Worm (Caenorhabditis elegans) whole organism, L4 larva: Measurements from ENCODE around the gene F58A4.6.

Experiments
- D1046.2 ChIP-seq: fragments of 200-800 bp; sonication (Bioruptor generic); IDR thresholded peaks from 2 replicates; pipeline ENCODE4 v1.3.6; 2022; ENCODE audit warnings: missing genetic modification characterization, missing compliant biosample characterization
- F10B5.3 ChIP-seq: sonication (generic microtip); optimal IDR thresholded peaks from 2 replicates; lab custom pipeline; 2016; ENCODE audit warnings: mild to moderate bottlenecking, missing genetic modification characterization, missing compliant biosample characterization
- F49E8.2 ChIP-seq: sonication (generic microtip); optimal IDR thresholded peaks from 2 replicates; lab custom pipeline; 2016; ENCODE audit warnings: missing compliant biosample characterization, mild to moderate bottlenecking, missing genetic modification characterization, borderline replicate concordance
- T20F7.1 ChIP-seq: fragments of 200-800 bp; sonication (Bioruptor generic); optimal IDR thresholded peaks from 2 replicates; lab custom pipeline; 2018; ENCODE audit warnings: mild to moderate bottlenecking, missing genetic modification characterization, missing compliant biosample characterization
- T26A8.4 ChIP-seq: fragments of 200-800 bp; sonication (Bioruptor generic); IDR thresholded peaks from 2 replicates; pipeline ENCODE4 v1.3.6; 2022; ENCODE audit warnings: missing genetic modification characterization, missing compliant biosample characterization
- Y105C5A.15 ChIP-seq: fragments of 200-800 bp; sonication (Bioruptor generic); IDR thresholded peaks from 2 replicates; pipeline ENCODE4 v1.3.6; 2022; ENCODE audit warnings: missing genetic modification characterization, missing compliant biosample characterization
- Y48G9A.11 ChIP-seq: fragments of 200-800 bp; sonication (Bioruptor generic); IDR thresholded peaks from 2 replicates; pipeline ENCODE4 v1.3.6; 2022; ENCODE audit warnings: missing genetic modification reagents, missing genetic modification characterization, missing compliant biosample characterization
- Y5F2A.4 ChIP-seq: fragments of 200-800 bp; sonication (Bioruptor generic); optimal IDR thresholded peaks from 2 replicates; lab custom pipeline; 2018; ENCODE audit warnings: mild to moderate bottlenecking, missing genetic modification characterization, missing compliant biosample characterization
- aha-1 ChIP-seq: fragments of 150-350 bp; peaks from one replicate; lab custom pipeline; 2014; ENCODE audit warnings: missing biosample characterization, missing genetic modification characterization
- ama-1 ChIP-seq: fragments of 150-350 bp; optimal IDR thresholded peaks from 2 replicates; lab custom pipeline; 2014; ENCODE audit warnings: inconsistent platforms, mixed read lengths
- ceh-20 ChIP-seq: fragments of 200-800 bp; sonication (Bioruptor generic); IDR thresholded peaks from 2 replicates; pipeline ENCODE4 v1.3.6; 2022; ENCODE audit warnings: missing genetic modification reagents, missing genetic modification characterization, missing compliant biosample characterization
- ceh-44 ChIP-seq: fragments of 200-800 bp; sonication (Bioruptor generic); IDR thresholded peaks from 2 replicates; pipeline ENCODE4 v1.3.6; 2022; ENCODE audit warnings: missing genetic modification reagents, missing genetic modification characterization, missing compliant biosample characterization
- cey-2 ChIP-seq: sonication (generic microtip); optimal IDR thresholded peaks from 3 replicates; lab custom pipeline; 2017; ENCODE audit warnings: missing genetic modification characterization, mild to moderate bottlenecking, missing compliant biosample characterization, antibody characterized with exemption, borderline replicate concordance; ENCODE audit not compliant: insufficient read depth
- ctbp-1 ChIP-seq: fragments of 200-800 bp; sonication (Bioruptor generic); IDR thresholded peaks from 2 replicates; pipeline ENCODE4 v1.3.6; 2022; ENCODE audit warnings: missing genetic modification reagents, missing genetic modification characterization, missing compliant biosample characterization
- daf-12 ChIP-seq: fragments of 150-350 bp; optimal IDR thresholded peaks from 2 replicates; lab custom pipeline; 2014; ENCODE audit warnings: missing biosample characterization, missing genetic modification reagents, missing genetic modification characterization
- daf-16 ChIP-seq, 3 experiments: sonication (generic microtip); optimal IDR thresholded peaks; 2 replicates each; lab custom pipeline; 2016 to 2017; ENCODE audit warnings: missing genetic modification characterization in 3 of 3, missing genetic modification reagents in 3 of 3, mild to moderate bottlenecking in 2 of 3, missing compliant biosample characterization in 2 of 3, missing biosample characterization in 1 of 3, moderate library complexity in 1 of 3
- daf-19 ChIP-seq: fragments of 200-800 bp; sonication (Bioruptor generic); conservative IDR thresholded peaks from 2 replicates; pipeline ENCODE4 v1.3.6; 2022; ENCODE audit warnings: missing genetic modification characterization, missing compliant biosample characterization
- dmd-6 ChIP-seq: fragments of 200-800 bp; sonication (Bioruptor generic); IDR thresholded peaks from 2 replicates; pipeline ENCODE4 v1.3.6; 2022; ENCODE audit warnings: missing genetic modification reagents, missing genetic modification characterization, missing compliant biosample characterization
- dmd-8 ChIP-seq: fragments of 200-800 bp; sonication (Bioruptor generic); IDR thresholded peaks from 2 replicates; pipeline ENCODE4 v1.3.6; 2022; ENCODE audit warnings: missing genetic modification characterization, missing compliant biosample characterization
- duxl-1 ChIP-seq: sonication (generic microtip); optimal IDR thresholded peaks from 2 replicates; lab custom pipeline; 2016; ENCODE audit warnings: mild to moderate bottlenecking, missing genetic modification characterization, moderate library complexity, missing compliant biosample characterization; ENCODE audit not compliant: poor library complexity
- egl-43 ChIP-seq: fragments of 200-800 bp; sonication (Bioruptor generic); IDR thresholded peaks from 2 replicates; pipeline ENCODE4 v1.3.6; 2022; ENCODE audit warnings: missing genetic modification reagents, missing genetic modification characterization, missing compliant biosample characterization
- fkh-10 ChIP-seq: fragments of 150-350 bp; optimal IDR thresholded peaks from 2 replicates; lab custom pipeline; 2014; ENCODE audit warnings: missing biosample characterization, missing genetic modification reagents, missing genetic modification characterization
- hif-1 ChIP-seq, 2 experiments: sonication (generic microtip); optimal IDR thresholded peaks; 2 replicates each; lab custom pipeline; 2016 to 2017; ENCODE audit warnings: missing compliant biosample characterization in 2 of 2, missing genetic modification characterization in 2 of 2, missing genetic modification reagents in 2 of 2, missing genotype in 2 of 2, mild to moderate bottlenecking in 1 of 2
- hlh-11 ChIP-seq: fragments of 200-800 bp; sonication (Bioruptor generic); optimal IDR thresholded peaks from 2 replicates; lab custom pipeline; 2018; ENCODE audit warnings: mild to moderate bottlenecking, missing genetic modification characterization, missing compliant biosample characterization
- jun-1 ChIP-seq: fragments of 150-350 bp; optimal IDR thresholded peaks from 2 replicates; lab custom pipeline; 2014; ENCODE audit warnings: missing biosample characterization, missing genetic modification reagents, missing genetic modification characterization
- lin-1 ChIP-seq: fragments of 200-800 bp; sonication (Bioruptor generic); IDR thresholded peaks from 2 replicates; pipeline ENCODE4 v1.3.6; 2022; ENCODE audit warnings: missing genetic modification reagents, missing genetic modification characterization, missing compliant biosample characterization
- lin-15B ChIP-seq: fragments of 150-350 bp; sonication (generic microtip); optimal IDR thresholded peaks from 3 replicates; lab custom pipeline; 2014; ENCODE audit warnings: missing biosample characterization, missing genetic modification characterization
- lin-38 ChIP-seq: fragments of 200-800 bp; sonication (Bioruptor generic); IDR thresholded peaks from 2 replicates; pipeline ENCODE4 v1.3.6; 2022; ENCODE audit warnings: missing genetic modification reagents, missing genetic modification characterization, missing compliant biosample characterization
- lin-39 ChIP-seq: fragments of 150-350 bp; optimal IDR thresholded peaks from 2 replicates; lab custom pipeline; 2014; ENCODE audit warnings: missing biosample characterization, missing genetic modification reagents, missing genetic modification characterization
- madf-9 ChIP-seq: fragments of 200-800 bp; sonication (Bioruptor generic); conservative IDR thresholded peaks from 2 replicates; pipeline ENCODE4 v1.3.6; 2022; ENCODE audit warnings: missing genetic modification reagents, missing genetic modification characterization, missing compliant biosample characterization
- mep-1 ChIP-seq: fragments of 150-350 bp; sonication (generic microtip); optimal IDR thresholded peaks from 3 replicates; lab custom pipeline; 2014; ENCODE audit warnings: missing biosample characterization, missing genetic modification characterization
- mxl-2 ChIP-seq: fragments of 200-800 bp; sonication (Bioruptor generic); conservative IDR thresholded peaks from 2 replicates; pipeline ENCODE4 v1.3.6; 2022; ENCODE audit warnings: missing genetic modification reagents, missing genetic modification characterization, missing compliant biosample characterization
- nhr-102 ChIP-seq: sonication (generic microtip); optimal IDR thresholded peaks from 2 replicates; lab custom pipeline; 2016; ENCODE audit warnings: mild to moderate bottlenecking, missing genetic modification characterization, moderate library complexity, missing compliant biosample characterization
- nhr-111 ChIP-seq: fragments of 200-800 bp; sonication (Bioruptor generic); optimal IDR thresholded peaks from 2 replicates; lab custom pipeline; 2018; ENCODE audit warnings: mild to moderate bottlenecking, missing genetic modification characterization, missing compliant biosample characterization
- nhr-25 ChIP-seq: sonication (generic microtip); optimal IDR thresholded peaks from 2 replicates; lab custom pipeline; 2017; ENCODE audit warnings: missing genetic modification characterization, mild to moderate bottlenecking, missing compliant biosample characterization, antibody characterized with exemption, moderate library complexity, borderline replicate concordance; ENCODE audit not compliant: insufficient read depth
- nhr-41 ChIP-seq: fragments of 200-800 bp; sonication (Bioruptor generic); IDR thresholded peaks from 2 replicates; pipeline ENCODE4 v1.3.6; 2022; ENCODE audit warnings: missing genetic modification reagents, missing genetic modification characterization, missing compliant biosample characterization
- nhr-77 ChIP-seq: fragments of 150-350 bp; optimal IDR thresholded peaks from 2 replicates; lab custom pipeline; 2014; ENCODE audit warnings: missing biosample characterization, missing genetic modification characterization
- rbr-2 ChIP-seq: sonication (generic microtip); optimal IDR thresholded peaks from 2 replicates; lab custom pipeline; 2016; ENCODE audit warnings: missing genotype, missing genetic modification characterization, missing compliant biosample characterization
- saeg-2 ChIP-seq: fragments of 200-800 bp; sonication (Bioruptor generic); IDR thresholded peaks from 2 replicates; pipeline ENCODE4 v1.3.6; 2022; ENCODE audit warnings: missing genetic modification reagents, missing genetic modification characterization, missing compliant biosample characterization
- sdz-12 ChIP-seq: fragments of 200-800 bp; sonication (Bioruptor generic); optimal IDR thresholded peaks from 2 replicates; lab custom pipeline; 2018; ENCODE audit warnings: mild to moderate bottlenecking, missing genetic modification characterization, missing compliant biosample characterization
- set-16 ChIP-seq: fragments of 200-800 bp; sonication (Bioruptor generic); IDR thresholded peaks from 2 replicates; pipeline ENCODE4 v1.3.6; 2022; ENCODE audit warnings: missing genetic modification reagents, missing genetic modification characterization, missing compliant biosample characterization
- tra-1 ChIP-seq: fragments of 200-800 bp; sonication (Bioruptor generic); IDR thresholded peaks from 2 replicates; pipeline ENCODE4 v1.3.6; 2022; ENCODE audit warnings: missing genetic modification reagents, missing genetic modification characterization, missing compliant biosample characterization
- unc-130 ChIP-seq: sonication (generic microtip); optimal IDR thresholded peaks from 2 replicates; lab custom pipeline; 2016; ENCODE audit warnings: missing genetic modification reagents, missing genetic modification characterization, missing compliant biosample characterization
- unc-62 ChIP-seq, 3 experiments: fragments of 150-350 bp in 1 of 3; sonication (generic microtip); optimal IDR thresholded peaks in 2 of 3; peaks in 1 of 3; 1 replicate in 1 of 3; 2 replicates in 2 of 3; lab custom pipeline; 2014 to 2017; ENCODE audit warnings: missing biosample characterization in 3 of 3, missing genetic modification characterization in 3 of 3, missing genetic modification reagents in 3 of 3, missing genotype in 1 of 3
- vab-7 ChIP-seq: fragments of 200-800 bp; sonication (Bioruptor generic); IDR thresholded peaks from 2 replicates; pipeline ENCODE4 v1.3.6; 2022; ENCODE audit warnings: missing genetic modification reagents, missing genetic modification characterization, missing compliant biosample characterization
- zag-1 ChIP-seq: fragments of 150-350 bp; optimal IDR thresholded peaks from 2 replicates; lab custom pipeline; 2014; ENCODE audit warnings: missing biosample characterization, missing genetic modification characterization
- zfp-2 ChIP-seq: sonication (generic microtip); optimal IDR thresholded peaks from 2 replicates; lab custom pipeline; 2016; ENCODE audit warnings: mild to moderate bottlenecking, missing genetic modification characterization, missing compliant biosample characterization

The F58A4.6 gene

ce11 chrIII:9623460-9623859 lies 9.2 kb downstream of the F58A4.6 start:
- TF ChIP-seq cey-2 (tag; lab: Kevin White, UChicago) (no peak), dmd-8 (GFP tag; lab: Robert Waterston, UW) (0 out of 2 replicates have a peak, but pooled peaks have one; percentile 22), aha-1 (tag; lab: Kevin White, UChicago) (peak; percentile 75), unc-62 (GFP tag; optimal IDR thresholded peaks at IDR 0.05 in 1 of 2; lab: Kevin White, UChicago) (peak in 1 of 2 experiments; percentile 33), unc-62 (tag; optimal IDR thresholded peaks at IDR 0.05; lab: Kevin White, UChicago) (no peak), set-16 (GFP tag; lab: Robert Waterston, UW) (peak; percentile 45)
- TF ChIP-seq, all 104 proteins: peak for 4

ce11 chrIII:9626602-9627001 lies 12.3 kb downstream of the F58A4.6 start:
- TF ChIP-seq madf-9 (peak; percentile 31; the same call in 1 of the 2 replicates), nhr-77 (tag; lab: Kevin White, UChicago) (no peak), Y5F2A.4 (GFP tag; lab: Kevin White, UChicago) (no peak), F10B5.3 (tag; lab: Kevin White, UChicago) (no peak), dmd-6 (no peak), zfp-2 (tag; lab: Kevin White, UChicago) (no peak), mxl-2 (GFP tag; lab: Robert Waterston, UW) (no peak), hlh-11 (tag; lab: Kevin White, UChicago) (no peak), daf-12 (tag; lab: Kevin White, UChicago) (no peak), daf-19 (GFP tag; lab: Robert Waterston, UW) (no peak), set-16 (GFP tag; lab: Robert Waterston, UW) (no peak), tra-1 (GFP tag; lab: Robert Waterston, UW) (0 out of 2 replicates have a peak, but pooled peaks have one; percentile 24), unc-130 (GFP tag; lab: Kevin White, UChicago) (no peak), mep-1 (tag; lab: Kevin White, UChicago) (no peak), lin-38 (GFP tag; lab: Robert Waterston, UW) (no peak), rbr-2 (no peak), nhr-111 (GFP tag; lab: Kevin White, UChicago) (no peak), sdz-12 (no peak), ceh-20 (GFP tag; lab: Robert Waterston, UW) (no peak), jun-1 (tag; lab: Kevin White, UChicago) (no peak), ama-1 (lab: Kevin White, UChicago) (peak; percentile 23), Y105C5A.15 (GFP tag; lab: Robert Waterston, UW) (no peak), hif-1 (tag; optimal IDR thresholded peaks at IDR 0.05; lab: Kevin White, UChicago) (no peak), T26A8.4 (GFP tag; lab: Robert Waterston, UW) (0 out of 2 replicates have a peak, but pooled peaks have one; percentile 32), daf-16 (GFP tag; optimal IDR thresholded peaks at IDR 0.05; lab: Kevin White, UChicago) (no peak), daf-16 (tag; optimal IDR thresholded peaks at IDR 0.05; lab: Kevin White, UChicago) (no peak), Y48G9A.11 (GFP tag; lab: Robert Waterston, UW) (peak; percentile 21; the same call in 1 of the 2 replicates), saeg-2 (no peak), lin-39 (no peak), dmd-8 (GFP tag; lab: Robert Waterston, UW) (no peak), nhr-102 (tag; lab: Kevin White, UChicago) (no peak), nhr-41 (GFP tag; lab: Robert Waterston, UW) (no peak), duxl-1 (tag; lab: Kevin White, UChicago) (peak; percentile 58), F49E8.2 (tag; lab: Kevin White, UChicago) (no peak), D1046.2 (no peak), lin-1 (GFP tag; lab: Robert Waterston, UW) (no peak), lin-15B (tag; lab: Kevin White, UChicago) (no peak), zag-1 (tag; lab: Kevin White, UChicago) (no peak), ceh-44 (GFP tag; lab: Robert Waterston, UW) (no peak), egl-43 (0 out of 2 replicates have a peak, but pooled peaks have one; percentile 35), T20F7.1 (GFP tag; lab: Kevin White, UChicago) (no peak), fkh-10 (no peak), ctbp-1 (GFP tag; lab: Robert Waterston, UW) (no peak), nhr-25 (tag; lab: Kevin White, UChicago) (no peak), vab-7 (GFP tag; lab: Robert Waterston, UW) (no peak)
